Fruit fly (Drosophila melanogaster) whole organism, prepupa: Measurements from ENCODE around the gene CG31635.

ENCODE experiments used
- Blimp-1 ChIP-seq: fragments of 200-800 bp; sonication (Bioruptor generic); optimal IDR thresholded peaks from 3 replicates; lab custom pipeline; 2017; ENCODE audit warnings: missing biosample characterization, missing genetic modification characterization, mild to moderate bottlenecking, moderate library complexity, missing genetic modification reagents
- CG10631 ChIP-seq: fragments of 200-800 bp; sonication (Bioruptor generic); optimal IDR thresholded peaks from 2 replicates; lab custom pipeline; 2016; ENCODE audit warnings: missing biosample characterization, missing genetic modification characterization
- CG10669 ChIP-seq: fragments of 200-800 bp; sonication (Bioruptor generic); optimal IDR thresholded peaks from 3 replicates; lab custom pipeline; 2018; ENCODE audit warnings: missing biosample characterization, mild to moderate bottlenecking, missing genetic modification characterization, moderate library complexity
- CG11294 ChIP-seq: fragments of 200-800 bp; sonication (Bioruptor generic); IDR thresholded peaks from 2 replicates; pipeline ENCODE4 v1.3.6; 2022; ENCODE audit warnings: missing biosample characterization, missing genetic modification characterization
- CG11762 ChIP-seq: fragments of 200-800 bp; sonication (Bioruptor generic); optimal IDR thresholded peaks from 3 replicates; lab custom pipeline; 2016; ENCODE audit warnings: missing biosample characterization, missing genetic modification characterization; ENCODE audit not compliant: insufficient read depth
- CG11902 ChIP-seq: fragments of 200-800 bp; sonication (Bioruptor generic); optimal IDR thresholded peaks from 3 replicates; lab custom pipeline; 2016; ENCODE audit warnings: missing biosample characterization, missing genetic modification characterization
- CG1621 ChIP-seq: fragments of 200-800 bp; sonication (Bioruptor generic); optimal IDR thresholded peaks from 3 replicates; lab custom pipeline; 2018; ENCODE audit warnings: missing biosample characterization, mild to moderate bottlenecking, missing genetic modification characterization
- CG16779 ChIP-seq: fragments of 200-800 bp; sonication (Bioruptor generic); optimal IDR thresholded peaks from 3 replicates; lab custom pipeline; 2017; ENCODE audit warnings: missing biosample characterization, mild to moderate bottlenecking, missing genetic modification characterization
- CG3032 ChIP-seq: fragments of 200-800 bp; optimal IDR thresholded peaks from 2 replicates; lab custom pipeline; 2019; ENCODE audit warnings: missing biosample characterization, mild to moderate bottlenecking, missing genetic modification characterization, moderate library complexity
- CG31627 ChIP-seq: fragments of 200-800 bp; sonication (Bioruptor generic); optimal IDR thresholded peaks from 3 replicates; lab custom pipeline; 2016; ENCODE audit warnings: missing biosample characterization, missing genetic modification characterization
- CG34406 ChIP-seq: fragments of 200-800 bp; sonication (Bioruptor generic); optimal IDR thresholded peaks from 3 replicates; lab custom pipeline; 2016; ENCODE audit warnings: missing biosample characterization, missing genetic modification characterization
- CG3919 ChIP-seq: fragments of 200-800 bp; sonication (Bioruptor generic); optimal IDR thresholded peaks from 3 replicates; lab custom pipeline; 2016; ENCODE audit warnings: missing biosample characterization, missing genetic modification characterization
- CG4318 ChIP-seq: fragments of 200-800 bp; sonication (Bioruptor generic); optimal IDR thresholded peaks from 3 replicates; lab custom pipeline; 2017; ENCODE audit warnings: missing biosample characterization, mild to moderate bottlenecking, missing genetic modification characterization
- CG6808 ChIP-seq: fragments of 200-800 bp; sonication (Bioruptor generic); optimal IDR thresholded peaks from 3 replicates; lab custom pipeline; 2017; ENCODE audit warnings: missing biosample characterization, missing genetic modification characterization, mild to moderate bottlenecking, moderate library complexity, missing genetic modification reagents
- CG6854 ChIP-seq: fragments of 200-800 bp; sonication (Bioruptor generic); optimal IDR thresholded peaks from 2 replicates; lab custom pipeline; 2017; ENCODE audit warnings: missing biosample characterization, mild to moderate bottlenecking, missing genetic modification characterization
- CG7368 ChIP-seq: fragments of 200-800 bp; sonication (Bioruptor generic); optimal IDR thresholded peaks from 3 replicates; lab custom pipeline; 2016; ENCODE audit warnings: missing biosample characterization, missing genetic modification characterization
- CG8119 ChIP-seq: fragments of 200-800 bp; sonication (Bioruptor generic); IDR thresholded peaks from 3 replicates; pipeline ENCODE4 v1.3.6; 2022; ENCODE audit warnings: missing biosample characterization, missing genetic modification characterization
- CG8319 ChIP-seq: fragments of 200-800 bp; sonication (Bioruptor generic); optimal IDR thresholded peaks from 3 replicates; lab custom pipeline; 2016; ENCODE audit warnings: missing biosample characterization, missing genetic modification characterization
- CG8632 ChIP-seq: fragments of 200-800 bp; sonication (Bioruptor generic); optimal IDR thresholded peaks from 3 replicates; lab custom pipeline; 2016; ENCODE audit warnings: missing biosample characterization, missing genetic modification characterization
- CG9139 ChIP-seq: fragments of 200-800 bp; sonication (Bioruptor generic); optimal IDR thresholded peaks from 3 replicates; lab custom pipeline; 2017; ENCODE audit warnings: missing biosample characterization, mild to moderate bottlenecking, missing genetic modification characterization
- Eip75B ChIP-seq: fragments of 200-800 bp; sonication (Bioruptor generic); optimal IDR thresholded peaks from 3 replicates; lab custom pipeline; 2016; ENCODE audit warnings: missing biosample characterization, missing genetic modification characterization
- Eip78C ChIP-seq: fragments of 200-800 bp; sonication (Bioruptor generic); peaks from one replicate; lab custom pipeline; 2016; ENCODE audit warnings: missing biosample characterization, missing genetic modification characterization
- Ets21C ChIP-seq: fragments of 200-800 bp; sonication (Bioruptor generic); optimal IDR thresholded peaks from 3 replicates; lab custom pipeline; 2016; ENCODE audit warnings: missing biosample characterization, missing genetic modification characterization
- Gug ChIP-seq: fragments of 200-800 bp; sonication (Bioruptor generic); IDR thresholded peaks from 2 replicates; pipeline ENCODE4 v1.3.6; 2022; ENCODE audit warnings: missing biosample characterization, missing genetic modification characterization
- Hr38 ChIP-seq: sonication (Bioruptor generic); optimal IDR thresholded peaks from 2 replicates; lab custom pipeline; 2016; ENCODE audit warnings: missing biosample characterization, missing genetic modification characterization
- Hr4 ChIP-seq: fragments of 200-800 bp; sonication (Bioruptor generic); optimal IDR thresholded peaks from 3 replicates; lab custom pipeline; 2016; ENCODE audit warnings: missing biosample characterization, missing genetic modification characterization
- Lpt ChIP-seq: fragments of 200-800 bp; sonication (Bioruptor generic); optimal IDR thresholded peaks from 3 replicates; lab custom pipeline; 2016; ENCODE audit warnings: missing biosample characterization, missing genetic modification characterization
- Met ChIP-seq: fragments of 200-800 bp; sonication (Bioruptor generic); optimal IDR thresholded peaks from 3 replicates; lab custom pipeline; 2016; ENCODE audit warnings: missing biosample characterization, missing genetic modification characterization
- OdsH ChIP-seq: fragments of 200-800 bp; sonication (Bioruptor generic); optimal IDR thresholded peaks from 3 replicates; lab custom pipeline; 2016; ENCODE audit warnings: missing biosample characterization, missing genetic modification characterization
- Sox102F ChIP-seq: fragments of 200-800 bp; sonication (Bioruptor generic); optimal IDR thresholded peaks from 2 replicates; lab custom pipeline; 2016; ENCODE audit warnings: missing biosample characterization, mild to moderate bottlenecking, missing genetic modification characterization
- Sox14 ChIP-seq: fragments of 200-800 bp; sonication (Bioruptor generic); optimal IDR thresholded peaks from 3 replicates; lab custom pipeline; 2016; ENCODE audit warnings: missing biosample characterization, missing genetic modification characterization
- Sox15 ChIP-seq: fragments of 200-800 bp; sonication (Bioruptor generic); optimal IDR thresholded peaks from 3 replicates; lab custom pipeline; 2016; ENCODE audit warnings: missing biosample characterization, missing genetic modification characterization
- achi ChIP-seq: fragments of 200-800 bp; sonication (Bioruptor generic); optimal IDR thresholded peaks from 3 replicates; lab custom pipeline; 2016; ENCODE audit warnings: missing biosample characterization, missing genetic modification characterization
- acj6 ChIP-seq: fragments of 200-800 bp; sonication (Bioruptor generic); optimal IDR thresholded peaks from 3 replicates; lab custom pipeline; 2016; ENCODE audit warnings: missing biosample characterization, missing genetic modification characterization
- cyc ChIP-seq: fragments of 200-800 bp; sonication (Bioruptor generic); optimal IDR thresholded peaks from 3 replicates; lab custom pipeline; 2016; ENCODE audit warnings: missing biosample characterization, missing genetic modification characterization
- dac ChIP-seq: fragments of 200-800 bp; sonication (Bioruptor generic); optimal IDR thresholded peaks from 2 replicates; lab custom pipeline; 2017; ENCODE audit warnings: missing biosample characterization, mild to moderate bottlenecking, missing genetic modification characterization
- dsx ChIP-seq: fragments of 200-800 bp; optimal IDR thresholded peaks from 3 replicates; lab custom pipeline; 2019; ENCODE audit warnings: missing biosample characterization, mild to moderate bottlenecking, missing genetic modification characterization, moderate library complexity; ENCODE audit not compliant: poor library complexity, severe bottlenecking
- eg ChIP-seq: fragments of 200-800 bp; sonication (Bioruptor generic); IDR thresholded peaks from 3 replicates; pipeline ENCODE4 v1.3.6; 2022; ENCODE audit warnings: missing biosample characterization, missing genetic modification characterization
- esn ChIP-seq: fragments of 200-800 bp; sonication (Bioruptor generic); optimal IDR thresholded peaks from 2 replicates; lab custom pipeline; 2016; ENCODE audit warnings: missing biosample characterization, mild to moderate bottlenecking, missing genetic modification characterization, moderate library complexity
- fd85E ChIP-seq: fragments of 200-800 bp; sonication (Bioruptor generic); optimal IDR thresholded peaks from 3 replicates; lab custom pipeline; 2016; ENCODE audit warnings: missing biosample characterization, missing genetic modification characterization
- fkh ChIP-seq: fragments of 200-800 bp; sonication (Bioruptor generic); optimal IDR thresholded peaks from 3 replicates; lab custom pipeline; 2017; ENCODE audit warnings: missing biosample characterization, mild to moderate bottlenecking, missing genetic modification characterization, moderate library complexity
- lz ChIP-seq: fragments of 200-800 bp; sonication (Bioruptor generic); optimal IDR thresholded peaks from 3 replicates; lab custom pipeline; 2016; ENCODE audit warnings: missing biosample characterization, missing genetic modification characterization
- net ChIP-seq: fragments of 200-800 bp; sonication (Bioruptor generic); optimal IDR thresholded peaks from 3 replicates; lab custom pipeline; 2016; ENCODE audit warnings: missing biosample characterization, missing genetic modification characterization
- salr ChIP-seq, 2 experiments: fragments of 200-800 bp; sonication (Bioruptor generic); optimal IDR thresholded peaks; 3 replicates each; lab custom pipeline; 2016 to 2018; ENCODE audit warnings: missing biosample characterization in 2 of 2, missing genetic modification characterization in 2 of 2, mild to moderate bottlenecking in 1 of 2
- spab ChIP-seq: fragments of 200-800 bp; sonication (Bioruptor generic); optimal IDR thresholded peaks from 2 replicates; lab custom pipeline; 2017; ENCODE audit warnings: missing biosample characterization, mild to moderate bottlenecking, missing genetic modification characterization, missing genetic modification reagents
- svp ChIP-seq: fragments of 200-800 bp; sonication (Bioruptor generic); peaks from one replicate; lab custom pipeline; 2016; ENCODE audit warnings: missing biosample characterization, missing genetic modification characterization

The CG31635 gene

dm6 chr2L:6648163-6648628 is 718 bp downstream of the CG31635 start (continued):
- TF ChIP-seq eg (GFP tag; lab: Robert Waterston, UW) (peak; percentile 96), acj6 (GFP tag; lab: Kevin White, UChicago) (peak; percentile 96), CG10631 (GFP tag; lab: Kevin White, UChicago) (peak; percentile 97), CG11294 (GFP tag; lab: Robert Waterston, UW) (peak; percentile 91), CG8632 (GFP tag; lab: Kevin White, UChicago) (peak; percentile 91), CG11762 (GFP tag; lab: Kevin White, UChicago) (peak; percentile 94), lz (GFP tag; lab: Kevin White, UChicago) (peak; percentile 95), CG1621 (tag; lab: Kevin White, UChicago) (peak; percentile 89), CG3919 (GFP tag; lab: Kevin White, UChicago) (peak; percentile 94), dsx (GFP tag; lab: Kevin White, UChicago) (peak; percentile 86), fd85E (peak; percentile 60), Ets21C (GFP tag; lab: Kevin White, UChicago) (peak; percentile 90), Sox102F (GFP tag; lab: Kevin White, UChicago) (no peak), spab (GFP tag; lab: Kevin White, UChicago) (peak; percentile 88), Sox14 (peak; percentile 96), CG31627 (GFP tag; lab: Kevin White, UChicago) (peak; percentile 94), Eip75B (GFP tag; lab: Kevin White, UChicago) (peak; percentile 95), CG6808 (peak; percentile 90), CG10669 (GFP tag; lab: Kevin White, UChicago) (peak; percentile 92), achi (GFP tag; lab: Kevin White, UChicago) (peak; percentile 95), svp (GFP tag; lab: Kevin White, UChicago) (peak; percentile 97), Met (GFP tag; lab: Kevin White, UChicago) (no peak), Sox15 (GFP tag; lab: Kevin White, UChicago) (peak; percentile 92), CG8319 (GFP tag; lab: Kevin White, UChicago) (peak; percentile 89), fkh (GFP tag; lab: Kevin White, UChicago) (peak; percentile 78), Hr38 (GFP tag; lab: Kevin White, UChicago) (peak; percentile 19), CG16779 (peak; percentile 88), CG11902 (peak; percentile 85), Eip78C (GFP tag; lab: Kevin White, UChicago) (peak; percentile 98), Hr4 (peak; percentile 98)
- TF ChIP-seq, all 60 proteins: peak for 55

DNA sequence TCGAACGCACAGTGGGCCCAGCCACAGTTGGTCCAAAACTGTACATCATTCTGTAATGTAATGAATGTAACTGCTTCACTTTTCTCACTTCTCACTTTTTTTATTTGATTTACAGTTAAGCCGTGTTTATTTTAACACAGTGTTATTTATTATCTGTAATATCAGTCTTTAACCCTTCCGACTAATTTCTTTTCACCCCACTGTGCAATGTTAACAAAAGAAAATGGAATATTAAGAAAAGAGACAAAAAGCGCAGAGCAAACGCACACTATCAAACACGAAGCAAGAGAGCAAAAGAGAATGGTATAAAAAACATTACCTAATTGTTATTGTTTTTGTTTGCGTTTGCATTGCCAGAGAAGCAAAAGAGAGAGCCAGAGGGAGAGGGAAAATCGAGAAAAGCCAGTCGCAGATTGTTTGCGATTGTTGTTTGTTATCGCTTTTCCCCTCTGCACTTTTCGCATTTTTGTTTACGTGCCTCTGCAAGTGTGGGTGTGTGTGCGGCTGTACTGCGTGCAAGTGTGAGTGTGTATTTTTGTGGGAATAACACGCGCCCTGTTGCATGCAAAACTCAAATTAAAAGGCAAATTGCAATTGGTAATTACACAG is 1.7 kb downstream of the CG31635 start:
- peak; percentile 92 for TF ChIP-seq cyc (GFP tag; lab: Kevin White, UChicago)
- TF ChIP-seq acj6 (GFP tag; lab: Kevin White, UChicago), result peak; percentile 92
- peak; percentile 98 for TF ChIP-seq CG8119 (GFP tag; lab: Robert Waterston, UW)
- peak; percentile 98 for TF ChIP-seq Eip78C (GFP tag; lab: Kevin White, UChicago)
- peak; percentile 95 for TF ChIP-seq Met (GFP tag; lab: Kevin White, UChicago)
- peak; percentile 95 for TF ChIP-seq achi (GFP tag; lab: Kevin White, UChicago)
- TF ChIP-seq Gug (GFP tag; lab: Robert Waterston, UW), result peak; percentile 94
- peak; percentile 80 for TF ChIP-seq CG9139
- peak; percentile 83 for TF ChIP-seq CG6808
- peak; percentile 97 for TF ChIP-seq dac (GFP tag; lab: Kevin White, UChicago)
- TF ChIP-seq salr (GFP tag; optimal IDR thresholded peaks at IDR 0.05; lab: Kevin White, UChicago), result peak; percentile 83 to 97
- TF ChIP-seq CG6854, result peak; percentile 76
- TF ChIP-seq Lpt (GFP tag; lab: Kevin White, UChicago), result peak; percentile 97
- TF ChIP-seq CG10631 (GFP tag; lab: Kevin White, UChicago), result peak; percentile 91
- peak; percentile 89 for TF ChIP-seq CG10669 (GFP tag; lab: Kevin White, UChicago)
- peak; percentile 97 for TF ChIP-seq esn
- TF ChIP-seq CG4318 (GFP tag; lab: Kevin White, UChicago), result peak; percentile 96
- TF ChIP-seq Blimp-1 (GFP tag; lab: Kevin White, UChicago), result peak; percentile 77
- peak; percentile 92 for TF ChIP-seq CG8632 (GFP tag; lab: Kevin White, UChicago)
- peak; percentile 89 for TF ChIP-seq Hr38 (GFP tag; lab: Kevin White, UChicago)
- TF ChIP-seq svp (GFP tag; lab: Kevin White, UChicago), result peak; percentile 98
- peak; percentile 96 for TF ChIP-seq OdsH (GFP tag; lab: Kevin White, UChicago)
- TF ChIP-seq CG34406 (GFP tag; lab: Kevin White, UChicago), result peak; percentile 94
- peak; percentile 77 for TF ChIP-seq CG11902
- TF ChIP-seq CG3032 (tag; lab: Kevin White, UChicago), result peak; percentile 84
- peak; percentile 94 for TF ChIP-seq CG3919 (GFP tag; lab: Kevin White, UChicago)
- peak; percentile 92 for TF ChIP-seq Ets21C (GFP tag; lab: Kevin White, UChicago)
- TF ChIP-seq CG7368 (GFP tag; lab: Kevin White, UChicago), result peak; percentile 93
- peak; percentile 97 for TF ChIP-seq Sox102F (GFP tag; lab: Kevin White, UChicago)
- peak; percentile 86 for TF ChIP-seq spab (GFP tag; lab: Kevin White, UChicago)
- TF ChIP-seq Eip75B (GFP tag; lab: Kevin White, UChicago), result peak; percentile 95
- TF ChIP-seq net (GFP tag; lab: Kevin White, UChicago), result peak; percentile 98
- peak; percentile 96 for TF ChIP-seq CG11294 (GFP tag; lab: Robert Waterston, UW)
- TF ChIP-seq eg (GFP tag; lab: Robert Waterston, UW), result peak; percentile 99
